Worm (Caenorhabditis elegans): ENCODE results near the gene srd-40.
A peak's percentile ranks its signal among the peaks of the same experiment; 100 is the strongest.

- peak; percentile 6 for TF ChIP-seq fos-1 (tag; optimal IDR thresholded peaks at IDR 0.05)
- no peak for TF ChIP-seq snpc-4 (tag; optimal IDR thresholded peaks at IDR 0.05)
- TF ChIP-seq nhr-11 (tag; optimal IDR thresholded peaks at IDR 0.05) = no peak
- TF ChIP-seq ztf-4 (tag; optimal IDR thresholded peaks at IDR 0.05) = no peak
- TF ChIP-seq nhr-77 (tag; optimal IDR thresholded peaks at IDR 0.05) = peak; percentile 5
- peak; percentile 80 for TF ChIP-seq nhr-85 (tag)
- no peak for TF ChIP-seq lsy-2 (tag; optimal IDR thresholded peaks at IDR 0.05)
- TF ChIP-seq elt-3 (tag; optimal IDR thresholded peaks at IDR 0.05) = peak in 2 of 6 experiments; percentile 42 to 54
These were observed 24.3 kb downstream of the srd-40 start for ce11 chrX:12347822-12348221.
